Fruit fly (Drosophila melanogaster) whole organism, prepupa: ENCODE data around the gene hid.
A peak's percentile ranks its signal among the peaks of the same experiment; 100 is the strongest.

Experiments
- CG10669 ChIP-seq: fragments of 200-800 bp; sonication (Bioruptor generic); optimal IDR thresholded peaks from 3 replicates; lab custom pipeline; 2018; ENCODE audit warnings: missing biosample characterization, mild to moderate bottlenecking, missing genetic modification characterization, moderate library complexity
- CG11294 ChIP-seq: fragments of 200-800 bp; sonication (Bioruptor generic); IDR thresholded peaks from 2 replicates; pipeline ENCODE4 v1.3.6; 2022; ENCODE audit warnings: missing biosample characterization, missing genetic modification characterization
- CG11762 ChIP-seq: fragments of 200-800 bp; sonication (Bioruptor generic); optimal IDR thresholded peaks from 3 replicates; lab custom pipeline; 2016; ENCODE audit warnings: missing biosample characterization, missing genetic modification characterization; ENCODE audit not compliant: insufficient read depth
- CG11902 ChIP-seq: fragments of 200-800 bp; sonication (Bioruptor generic); optimal IDR thresholded peaks from 3 replicates; lab custom pipeline; 2016; ENCODE audit warnings: missing biosample characterization, missing genetic modification characterization
- CG15336 ChIP-seq: fragments of 200-800 bp; sonication (Bioruptor generic); IDR thresholded peaks from 2 replicates; pipeline ENCODE4 v1.3.6; 2022; ENCODE audit warnings: missing biosample characterization, missing genetic modification characterization
- CG1621 ChIP-seq: fragments of 200-800 bp; sonication (Bioruptor generic); optimal IDR thresholded peaks from 3 replicates; lab custom pipeline; 2018; ENCODE audit warnings: missing biosample characterization, mild to moderate bottlenecking, missing genetic modification characterization
- CG31627 ChIP-seq: fragments of 200-800 bp; sonication (Bioruptor generic); optimal IDR thresholded peaks from 3 replicates; lab custom pipeline; 2016; ENCODE audit warnings: missing biosample characterization, missing genetic modification characterization
- CG32006 ChIP-seq: fragments of 200-800 bp; sonication (Bioruptor generic); optimal IDR thresholded peaks from 3 replicates; lab custom pipeline; 2017; ENCODE audit warnings: missing biosample characterization, mild to moderate bottlenecking, missing genetic modification characterization
- CG34406 ChIP-seq: fragments of 200-800 bp; sonication (Bioruptor generic); optimal IDR thresholded peaks from 3 replicates; lab custom pipeline; 2016; ENCODE audit warnings: missing biosample characterization, missing genetic modification characterization
- CG3919 ChIP-seq: fragments of 200-800 bp; sonication (Bioruptor generic); optimal IDR thresholded peaks from 3 replicates; lab custom pipeline; 2016; ENCODE audit warnings: missing biosample characterization, missing genetic modification characterization
- CG4318 ChIP-seq: fragments of 200-800 bp; sonication (Bioruptor generic); optimal IDR thresholded peaks from 3 replicates; lab custom pipeline; 2017; ENCODE audit warnings: missing biosample characterization, mild to moderate bottlenecking, missing genetic modification characterization
- CG6163 ChIP-seq: fragments of 200-800 bp; sonication (Bioruptor generic); IDR thresholded peaks from 3 replicates; pipeline ENCODE4 v1.3.6; 2022; ENCODE audit warnings: missing biosample characterization, missing genetic modification characterization
- CG6792 ChIP-seq: fragments of 200-800 bp; sonication (Bioruptor generic); optimal IDR thresholded peaks from 3 replicates; lab custom pipeline; 2016; ENCODE audit warnings: missing biosample characterization, missing genetic modification characterization
- CG6808 ChIP-seq: fragments of 200-800 bp; sonication (Bioruptor generic); optimal IDR thresholded peaks from 3 replicates; lab custom pipeline; 2017; ENCODE audit warnings: missing biosample characterization, missing genetic modification characterization, mild to moderate bottlenecking, moderate library complexity, missing genetic modification reagents
- CG7368 ChIP-seq: fragments of 200-800 bp; sonication (Bioruptor generic); optimal IDR thresholded peaks from 3 replicates; lab custom pipeline; 2016; ENCODE audit warnings: missing biosample characterization, missing genetic modification characterization
- CG8319 ChIP-seq: fragments of 200-800 bp; sonication (Bioruptor generic); optimal IDR thresholded peaks from 3 replicates; lab custom pipeline; 2016; ENCODE audit warnings: missing biosample characterization, missing genetic modification characterization
- CG8632 ChIP-seq: fragments of 200-800 bp; sonication (Bioruptor generic); optimal IDR thresholded peaks from 3 replicates; lab custom pipeline; 2016; ENCODE audit warnings: missing biosample characterization, missing genetic modification characterization
- CG9139 ChIP-seq: fragments of 200-800 bp; sonication (Bioruptor generic); optimal IDR thresholded peaks from 3 replicates; lab custom pipeline; 2017; ENCODE audit warnings: missing biosample characterization, mild to moderate bottlenecking, missing genetic modification characterization
- Eip75B ChIP-seq: fragments of 200-800 bp; sonication (Bioruptor generic); optimal IDR thresholded peaks from 3 replicates; lab custom pipeline; 2016; ENCODE audit warnings: missing biosample characterization, missing genetic modification characterization
- Eip78C ChIP-seq: fragments of 200-800 bp; sonication (Bioruptor generic); peaks from one replicate; lab custom pipeline; 2016; ENCODE audit warnings: missing biosample characterization, missing genetic modification characterization
- Eip93F ChIP-seq: fragments of 200-800 bp; sonication (Bioruptor generic); optimal IDR thresholded peaks from 2 replicates; lab custom pipeline; 2016; ENCODE audit warnings: missing biosample characterization, mild to moderate bottlenecking, missing genetic modification characterization
- Ets21C ChIP-seq: fragments of 200-800 bp; sonication (Bioruptor generic); optimal IDR thresholded peaks from 3 replicates; lab custom pipeline; 2016; ENCODE audit warnings: missing biosample characterization, missing genetic modification characterization
- Gug ChIP-seq: fragments of 200-800 bp; sonication (Bioruptor generic); IDR thresholded peaks from 2 replicates; pipeline ENCODE4 v1.3.6; 2022; ENCODE audit warnings: missing biosample characterization, missing genetic modification characterization
- Hr39 ChIP-seq: fragments of 200-800 bp; sonication (Bioruptor generic); optimal IDR thresholded peaks from 2 replicates; lab custom pipeline; 2016; ENCODE audit warnings: missing biosample characterization, missing genetic modification characterization
- Hr4 ChIP-seq: fragments of 200-800 bp; sonication (Bioruptor generic); optimal IDR thresholded peaks from 3 replicates; lab custom pipeline; 2016; ENCODE audit warnings: missing biosample characterization, missing genetic modification characterization
- Smox ChIP-seq: fragments of 200-800 bp; sonication (Bioruptor generic); optimal IDR thresholded peaks from 3 replicates; lab custom pipeline; 2016; ENCODE audit warnings: missing biosample characterization, missing genetic modification characterization
- Sox102F ChIP-seq: fragments of 200-800 bp; sonication (Bioruptor generic); optimal IDR thresholded peaks from 2 replicates; lab custom pipeline; 2016; ENCODE audit warnings: missing biosample characterization, mild to moderate bottlenecking, missing genetic modification characterization
- Sox14 ChIP-seq: fragments of 200-800 bp; sonication (Bioruptor generic); optimal IDR thresholded peaks from 3 replicates; lab custom pipeline; 2016; ENCODE audit warnings: missing biosample characterization, missing genetic modification characterization
- Sox15 ChIP-seq: fragments of 200-800 bp; sonication (Bioruptor generic); optimal IDR thresholded peaks from 3 replicates; lab custom pipeline; 2016; ENCODE audit warnings: missing biosample characterization, missing genetic modification characterization
- achi ChIP-seq: fragments of 200-800 bp; sonication (Bioruptor generic); optimal IDR thresholded peaks from 3 replicates; lab custom pipeline; 2016; ENCODE audit warnings: missing biosample characterization, missing genetic modification characterization
- acj6 ChIP-seq: fragments of 200-800 bp; sonication (Bioruptor generic); optimal IDR thresholded peaks from 3 replicates; lab custom pipeline; 2016; ENCODE audit warnings: missing biosample characterization, missing genetic modification characterization
- cyc ChIP-seq: fragments of 200-800 bp; sonication (Bioruptor generic); optimal IDR thresholded peaks from 3 replicates; lab custom pipeline; 2016; ENCODE audit warnings: missing biosample characterization, missing genetic modification characterization
- dac ChIP-seq: fragments of 200-800 bp; sonication (Bioruptor generic); optimal IDR thresholded peaks from 2 replicates; lab custom pipeline; 2017; ENCODE audit warnings: missing biosample characterization, mild to moderate bottlenecking, missing genetic modification characterization
- dsx ChIP-seq: fragments of 200-800 bp; optimal IDR thresholded peaks from 3 replicates; lab custom pipeline; 2019; ENCODE audit warnings: missing biosample characterization, mild to moderate bottlenecking, missing genetic modification characterization, moderate library complexity; ENCODE audit not compliant: poor library complexity, severe bottlenecking
- eg ChIP-seq: fragments of 200-800 bp; sonication (Bioruptor generic); IDR thresholded peaks from 3 replicates; pipeline ENCODE4 v1.3.6; 2022; ENCODE audit warnings: missing biosample characterization, missing genetic modification characterization
- fd85E ChIP-seq: fragments of 200-800 bp; sonication (Bioruptor generic); optimal IDR thresholded peaks from 3 replicates; lab custom pipeline; 2016; ENCODE audit warnings: missing biosample characterization, missing genetic modification characterization
- lz ChIP-seq: fragments of 200-800 bp; sonication (Bioruptor generic); optimal IDR thresholded peaks from 3 replicates; lab custom pipeline; 2016; ENCODE audit warnings: missing biosample characterization, missing genetic modification characterization
- net ChIP-seq: fragments of 200-800 bp; sonication (Bioruptor generic); optimal IDR thresholded peaks from 3 replicates; lab custom pipeline; 2016; ENCODE audit warnings: missing biosample characterization, missing genetic modification characterization
- pdm3 ChIP-seq: fragments of 200-800 bp; sonication (Bioruptor generic); optimal IDR thresholded peaks from 3 replicates; lab custom pipeline; 2016; ENCODE audit warnings: missing biosample characterization, missing genetic modification characterization
- spab ChIP-seq: fragments of 200-800 bp; sonication (Bioruptor generic); optimal IDR thresholded peaks from 2 replicates; lab custom pipeline; 2017; ENCODE audit warnings: missing biosample characterization, mild to moderate bottlenecking, missing genetic modification characterization, missing genetic modification reagents
- ss ChIP-seq, 2 experiments: fragments of 200-800 bp; sonication (Bioruptor generic); optimal IDR thresholded peaks; 2 replicates in 1 of 2; 3 replicates in 1 of 2; lab custom pipeline; 2017 to 2018; ENCODE audit warnings: mild to moderate bottlenecking in 2 of 2, missing biosample characterization in 2 of 2, missing genetic modification characterization in 2 of 2, moderate library complexity in 1 of 2
- svp ChIP-seq: fragments of 200-800 bp; sonication (Bioruptor generic); peaks from one replicate; lab custom pipeline; 2016; ENCODE audit warnings: missing biosample characterization, missing genetic modification characterization
- topi ChIP-seq: fragments of 200-800 bp; sonication (Bioruptor generic); optimal IDR thresholded peaks from 3 replicates; lab custom pipeline; 2016; ENCODE audit warnings: missing biosample characterization, missing genetic modification characterization
- vri ChIP-seq: fragments of 200-800 bp; sonication (Bioruptor generic); optimal IDR thresholded peaks from 3 replicates; lab custom pipeline; 2016; ENCODE audit warnings: missing biosample characterization, mild to moderate bottlenecking, missing genetic modification characterization

hid gene

DNA sequence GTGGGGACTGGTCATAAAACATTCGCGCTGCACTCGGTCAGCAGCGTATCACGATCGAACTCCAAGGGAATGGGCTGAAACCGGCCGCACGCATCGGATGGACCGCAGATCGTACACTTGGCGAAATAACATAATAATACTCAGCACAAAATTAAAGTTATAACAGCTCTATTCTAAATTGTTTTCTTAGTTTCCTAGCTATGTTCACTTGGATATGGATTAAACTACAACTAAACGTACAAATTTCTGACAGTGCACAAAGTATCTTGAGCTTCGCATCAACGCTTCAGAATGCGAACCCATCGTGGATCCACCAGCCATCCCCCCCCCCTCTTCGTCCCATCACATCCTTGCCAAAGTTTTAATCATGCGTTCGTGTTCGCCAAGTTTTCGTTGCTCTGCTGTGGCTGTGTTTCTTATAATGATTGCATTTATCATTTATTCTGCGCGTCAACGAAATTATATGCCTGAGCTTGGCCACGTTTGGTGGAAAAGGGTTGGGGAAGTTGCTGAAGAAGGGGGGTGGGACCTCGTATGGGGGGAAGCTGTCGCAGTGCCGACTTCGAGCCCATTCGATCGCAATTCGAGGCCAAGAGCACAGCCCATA lies 9.7 kb upstream of the hid start (continued):
- TF ChIP-seq Smox (GFP tag; lab: Kevin White, UChicago) (peak; percentile 97), Sox15 (GFP tag; lab: Kevin White, UChicago) (peak; percentile 96), CG1621 (tag; lab: Kevin White, UChicago) (peak; percentile 94), Gug (GFP tag; lab: Robert Waterston, UW) (peak; percentile 71), fd85E (GFP tag; lab: Kevin White, UChicago) (peak; percentile 79), Eip93F (GFP tag; lab: Kevin White, UChicago) (peak; percentile 90), Hr4 (GFP tag; lab: Kevin White, UChicago) (peak; percentile 7), acj6 (GFP tag; lab: Kevin White, UChicago) (peak; percentile 97), ss (GFP tag; optimal IDR thresholded peaks at IDR 0.05; lab: Kevin White, UChicago) (peak; percentile 90 to 98), CG32006 (GFP tag; lab: Kevin White, UChicago) (peak; percentile 48), topi (GFP tag; lab: Kevin White, UChicago) (peak; percentile 98), CG4318 (GFP tag; lab: Kevin White, UChicago) (peak; percentile 14), dac (no peak), CG7368 (peak; percentile 92), vri (GFP tag; lab: Kevin White, UChicago) (peak; percentile 96), CG10669 (GFP tag; lab: Kevin White, UChicago) (peak; percentile 92), achi (GFP tag; lab: Kevin White, UChicago) (peak; percentile 94), eg (GFP tag; lab: Robert Waterston, UW) (peak; percentile 40; the same call in 1 of the 3 replicates), CG31627 (peak; percentile 98), Eip75B (GFP tag; lab: Kevin White, UChicago) (peak; percentile 96), CG8632 (GFP tag; lab: Kevin White, UChicago) (peak; percentile 96)
- TF ChIP-seq, all 60 proteins: peak for 56

DNA sequence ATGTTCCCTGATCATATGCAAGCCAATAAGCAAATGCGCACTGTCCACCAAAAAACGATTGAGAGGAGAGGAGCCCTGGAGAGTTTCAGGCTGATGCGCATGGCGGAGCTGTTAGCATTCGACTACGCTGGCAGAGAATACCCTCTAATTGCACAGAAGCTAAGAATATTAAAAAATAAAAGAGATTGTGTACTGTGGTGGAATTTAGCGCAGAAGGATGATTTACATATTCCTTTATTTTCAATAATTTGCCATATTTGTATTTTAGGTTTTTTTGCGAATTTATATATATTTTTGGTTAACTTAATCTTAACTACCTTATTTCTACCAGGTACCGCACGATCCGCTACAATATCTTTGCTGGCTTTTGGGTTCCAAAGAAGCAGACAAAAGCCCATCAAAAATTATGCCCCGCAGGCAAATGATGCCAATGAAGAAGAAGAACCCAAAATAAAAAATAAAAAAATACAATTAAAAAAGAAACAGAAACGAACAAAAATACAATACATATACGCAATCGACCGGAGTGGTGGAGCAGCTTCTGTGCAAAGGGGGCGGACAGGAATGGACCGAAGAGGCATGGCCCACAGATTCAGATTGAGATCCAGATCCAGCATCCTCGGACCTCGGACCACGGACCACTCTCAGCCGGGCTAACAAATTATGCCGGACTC lies 9.0 kb upstream of the hid start:
- no peak for TF ChIP-seq CG1621 (tag; lab: Kevin White, UChicago)
- peak; percentile 82 for TF ChIP-seq CG6808
- TF ChIP-seq Eip93F (GFP tag; lab: Kevin White, UChicago) = peak; percentile 65
- peak; percentile 81 for TF ChIP-seq spab
- TF ChIP-seq Sox14 (GFP tag; lab: Kevin White, UChicago) = peak; percentile 89
- TF ChIP-seq pdm3 (GFP tag; lab: Kevin White, UChicago) = peak; percentile 86
- TF ChIP-seq CG15336 (GFP tag; lab: Robert Waterston, UW) = peak; percentile 57
- TF ChIP-seq Sox102F = peak; percentile 94
- peak; percentile 88 for TF ChIP-seq vri (GFP tag; lab: Kevin White, UChicago)
- TF ChIP-seq CG31627 = peak; percentile 94
- peak; percentile 91 for TF ChIP-seq acj6 (GFP tag; lab: Kevin White, UChicago)
- peak; percentile 88 for TF ChIP-seq CG3919
- TF ChIP-seq Hr39 = peak; percentile 94
- TF ChIP-seq Smox (GFP tag; lab: Kevin White, UChicago) = peak; percentile 92
- peak; percentile 90 for TF ChIP-seq CG11902 (GFP tag; lab: Kevin White, UChicago)
- no peak for TF ChIP-seq CG4318 (GFP tag; lab: Kevin White, UChicago)
- peak; percentile 80 for TF ChIP-seq CG10669 (GFP tag; lab: Kevin White, UChicago)
- TF ChIP-seq net (GFP tag; lab: Kevin White, UChicago) = peak; percentile 63
- TF ChIP-seq CG8319 (GFP tag; lab: Kevin White, UChicago) = peak; percentile 72
- TF ChIP-seq Ets21C (GFP tag; lab: Kevin White, UChicago) = peak; percentile 90
- no peak for TF ChIP-seq eg (GFP tag; lab: Robert Waterston, UW)
- peak; percentile 95 for TF ChIP-seq cyc (GFP tag; lab: Kevin White, UChicago)
- TF ChIP-seq CG11762 (GFP tag; lab: Kevin White, UChicago) = peak; percentile 74
- peak; percentile 40 for TF ChIP-seq Hr4 (GFP tag; lab: Kevin White, UChicago)
- TF ChIP-seq Gug (GFP tag; lab: Robert Waterston, UW) = peak; percentile 39; the same call in 1 of the 2 replicates
- peak; percentile 79 for TF ChIP-seq CG7368
- peak; percentile 89 for TF ChIP-seq CG34406 (GFP tag; lab: Kevin White, UChicago)
- no peak for TF ChIP-seq CG11294
- TF ChIP-seq dsx (GFP tag; lab: Kevin White, UChicago) = peak; percentile 73
- TF ChIP-seq CG6163 = peak; percentile 67; the same call in 2 of the 3 replicates
- peak; percentile 97 for TF ChIP-seq Eip78C (GFP tag; lab: Kevin White, UChicago)
- TF ChIP-seq svp (GFP tag; lab: Kevin White, UChicago) = peak; percentile 98
- TF ChIP-seq achi (GFP tag; lab: Kevin White, UChicago) = peak; percentile 84
- no peak for TF ChIP-seq fd85E (GFP tag; lab: Kevin White, UChicago)
- TF ChIP-seq dac = no peak
- peak; percentile 7 for TF ChIP-seq CG9139 (GFP tag; lab: Kevin White, UChicago)
- TF ChIP-seq CG6792 (GFP tag; lab: Kevin White, UChicago) = peak; percentile 81
- TF ChIP-seq lz = peak; percentile 92
